Worm (Caenorhabditis elegans) whole organism, L3 larva: ENCODE data around the gene osm-3.

Experiments
- R02D3.7 ChIP-seq: fragments of 150-350 bp; optimal IDR thresholded peaks from 2 replicates; lab custom pipeline; 2014; ENCODE audit warnings: missing biosample characterization, missing genetic modification characterization
- aly-2 ChIP-seq: fragments of 150-350 bp; optimal IDR thresholded peaks from 2 replicates; lab custom pipeline; 2014; ENCODE audit warnings: missing biosample characterization, missing genetic modification characterization
- ceh-16 ChIP-seq: sonication (generic microtip); optimal IDR thresholded peaks from 2 replicates; lab custom pipeline; 2017; ENCODE audit warnings: missing biosample characterization, missing genetic modification characterization
- ceh-28 ChIP-seq: fragments of 150-350 bp; optimal IDR thresholded peaks from 2 replicates; lab custom pipeline; 2014; ENCODE audit warnings: missing biosample characterization, missing genetic modification reagents, missing genetic modification characterization
- ceh-82 ChIP-seq: fragments of 150-350 bp; optimal IDR thresholded peaks from 2 replicates; lab custom pipeline; 2014; ENCODE audit warnings: missing biosample characterization, missing genetic modification characterization
- ceh-9 ChIP-seq: sonication (generic microtip); optimal IDR thresholded peaks from 2 replicates; lab custom pipeline; 2018; ENCODE audit warnings: missing biosample characterization, missing genetic modification characterization
- egl-27 ChIP-seq: sonication (generic microtip); optimal IDR thresholded peaks from 4 replicates; lab custom pipeline; 2017; ENCODE audit warnings: missing biosample characterization, missing genetic modification reagents, missing genetic modification characterization
- egl-5 ChIP-seq: fragments of 150-350 bp; optimal IDR thresholded peaks from 2 replicates; lab custom pipeline; 2017; ENCODE audit warnings: missing biosample characterization, missing genetic modification reagents, missing genetic modification characterization, inconsistent platforms
- elt-1 ChIP-seq: fragments of 150-350 bp; optimal IDR thresholded peaks from 2 replicates; lab custom pipeline; 2014; ENCODE audit warnings: missing biosample characterization, missing genetic modification characterization
- elt-2 ChIP-seq: sonication (generic microtip); optimal IDR thresholded peaks from 2 replicates; lab custom pipeline; 2016; ENCODE audit warnings: missing genetic modification reagents, mild to moderate bottlenecking, missing genetic modification characterization, missing compliant biosample characterization
- fkh-10 ChIP-seq: sonication (generic microtip); optimal IDR thresholded peaks from 2 replicates; lab custom pipeline; 2017; ENCODE audit warnings: missing biosample characterization, missing genetic modification reagents, missing genetic modification characterization
- fkh-2 ChIP-seq: fragments of 150-350 bp; optimal IDR thresholded peaks from 2 replicates; lab custom pipeline; 2014; ENCODE audit warnings: missing biosample characterization, missing genetic modification reagents, missing genetic modification characterization
- fos-1 ChIP-seq: fragments of 150-350 bp; optimal IDR thresholded peaks from 2 replicates; lab custom pipeline; 2014; ENCODE audit warnings: missing biosample characterization, missing genetic modification characterization
- jun-1 ChIP-seq: fragments of 150-350 bp; optimal IDR thresholded peaks from 2 replicates; lab custom pipeline; 2014; ENCODE audit warnings: missing biosample characterization, missing genetic modification reagents, missing genetic modification characterization
- lin-15B ChIP-seq: fragments of 150-350 bp; optimal IDR thresholded peaks from 2 replicates; lab custom pipeline; 2014; ENCODE audit warnings: missing biosample characterization, missing genetic modification characterization
- lin-39 ChIP-seq: fragments of 150-350 bp; optimal IDR thresholded peaks from 2 replicates; lab custom pipeline; 2018; ENCODE audit warnings: missing biosample characterization, missing genetic modification reagents, missing genetic modification characterization
- lsy-12 ChIP-seq: sonication (generic microtip); optimal IDR thresholded peaks from 2 replicates; lab custom pipeline; 2016; ENCODE audit warnings: mild to moderate bottlenecking, missing genetic modification characterization, missing compliant biosample characterization
- mml-1 ChIP-seq: fragments of 150-350 bp; sonication (generic microtip); optimal IDR thresholded peaks from 3 replicates; lab custom pipeline; 2014; ENCODE audit warnings: missing biosample characterization, missing genetic modification characterization
- nfya-1 ChIP-seq: sonication (generic microtip); optimal IDR thresholded peaks from 2 replicates; lab custom pipeline; 2017; ENCODE audit warnings: missing genetic modification characterization, mild to moderate bottlenecking, missing compliant biosample characterization, antibody characterized with exemption, moderate library complexity; ENCODE audit not compliant: insufficient read depth
- nhr-11 ChIP-seq: fragments of 150-350 bp; optimal IDR thresholded peaks from 2 replicates; lab custom pipeline; 2014; ENCODE audit warnings: missing biosample characterization, missing genetic modification characterization
- nhr-12 ChIP-seq: fragments of 150-350 bp; optimal IDR thresholded peaks from 2 replicates; lab custom pipeline; 2014; ENCODE audit warnings: missing biosample characterization, missing genetic modification characterization
- nhr-23 ChIP-seq: fragments of 150-350 bp; optimal IDR thresholded peaks from 2 replicates; lab custom pipeline; 2014; ENCODE audit warnings: missing biosample characterization, missing genetic modification reagents, missing genetic modification characterization
- nhr-237 ChIP-seq: fragments of 150-350 bp; optimal IDR thresholded peaks from 2 replicates; lab custom pipeline; 2014; ENCODE audit warnings: missing biosample characterization, missing genetic modification characterization
- nhr-28 ChIP-seq: fragments of 150-350 bp; optimal IDR thresholded peaks from 2 replicates; lab custom pipeline; 2014; ENCODE audit warnings: missing biosample characterization, missing genetic modification characterization
- nhr-43 ChIP-seq: sonication (generic microtip); optimal IDR thresholded peaks from 2 replicates; lab custom pipeline; 2016; ENCODE audit warnings: mild to moderate bottlenecking, missing genetic modification characterization, missing compliant biosample characterization; ENCODE audit not compliant: poor library complexity, severe bottlenecking
- nhr-67 ChIP-seq: fragments of 150-350 bp; optimal IDR thresholded peaks from 2 replicates; lab custom pipeline; 2014; ENCODE audit warnings: missing biosample characterization, missing genetic modification characterization
- nhr-76 ChIP-seq: fragments of 150-350 bp; sonication (generic microtip); optimal IDR thresholded peaks from 5 replicates; lab custom pipeline; 2014; ENCODE audit warnings: missing biosample characterization, missing genetic modification characterization
- nhr-77 ChIP-seq: fragments of 150-350 bp; optimal IDR thresholded peaks from 2 replicates; lab custom pipeline; 2014; ENCODE audit warnings: missing biosample characterization, missing genetic modification characterization
- pha-4 ChIP-seq: fragments of 150-350 bp; optimal IDR thresholded peaks from 2 replicates; lab custom pipeline; 2014; ENCODE audit warnings: missing biosample characterization, missing genetic modification reagents, missing genetic modification characterization
- sea-2 ChIP-seq: fragments of 150-350 bp; sonication (generic microtip); optimal IDR thresholded peaks from 4 replicates; lab custom pipeline; 2014; ENCODE audit warnings: missing biosample characterization, missing genetic modification reagents, missing genetic modification characterization
- skn-1 ChIP-seq: fragments of 150-350 bp; optimal IDR thresholded peaks from 2 replicates; lab custom pipeline; 2014; ENCODE audit warnings: missing biosample characterization, missing genetic modification characterization
- snpc-4 ChIP-seq: fragments of 150-350 bp; optimal IDR thresholded peaks from 2 replicates; lab custom pipeline; 2014; ENCODE audit warnings: missing biosample characterization, missing genetic modification characterization
- unc-62 ChIP-seq: fragments of 150-350 bp; sonication (generic microtip); optimal IDR thresholded peaks from 4 replicates; lab custom pipeline; 2014; ENCODE audit warnings: missing biosample characterization, missing genetic modification reagents, missing genetic modification characterization
- zag-1 ChIP-seq: fragments of 150-350 bp; optimal IDR thresholded peaks from 2 replicates; lab custom pipeline; 2014; ENCODE audit warnings: missing biosample characterization, missing genetic modification characterization
- ztf-11 ChIP-seq: fragments of 150-350 bp; optimal IDR thresholded peaks from 2 replicates; lab custom pipeline; 2014; ENCODE audit warnings: missing biosample characterization, missing genetic modification characterization

osm-3 gene

DNA sequence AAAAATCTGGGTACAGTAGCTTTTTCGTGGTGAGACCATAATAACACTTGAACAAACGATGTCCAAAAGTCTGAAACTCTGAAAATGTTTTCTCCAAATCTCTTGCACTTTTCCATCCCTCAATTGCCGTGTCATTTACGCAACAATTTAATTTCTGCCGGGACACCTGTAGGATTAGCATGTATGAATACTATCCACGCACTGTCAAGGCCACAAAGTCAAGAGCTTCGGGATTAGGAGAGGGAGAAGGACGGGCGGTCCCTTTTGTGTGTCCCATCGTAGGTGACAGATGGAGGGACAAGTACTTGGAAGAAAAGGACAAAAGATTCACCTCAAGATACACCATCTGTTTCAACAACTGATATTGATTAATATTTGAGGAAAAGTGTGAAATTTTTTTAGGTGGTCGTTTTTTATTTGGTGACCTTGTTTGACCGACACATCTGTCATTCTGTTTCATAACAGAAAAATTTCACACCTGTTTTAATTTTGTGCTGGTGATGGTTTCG lies 42.2 kb upstream of the osm-3 start:
- TF ChIP-seq ceh-82 (tag; lab: Kevin White, UChicago), result no peak
- TF ChIP-seq egl-27, result no peak
- no peak for TF ChIP-seq zag-1
- TF ChIP-seq lin-15B (tag; lab: Kevin White, UChicago), result no peak
- no peak for TF ChIP-seq sea-2
- TF ChIP-seq nfya-1, result no peak
- TF ChIP-seq elt-1, result no peak
- no peak for TF ChIP-seq fkh-10 (GFP tag; lab: Kevin White, UChicago)
- TF ChIP-seq nhr-67 (tag; lab: Kevin White, UChicago), result no peak
- TF ChIP-seq nhr-237 (tag; lab: Kevin White, UChicago), result no peak
- TF ChIP-seq ceh-28 (tag; lab: Kevin White, UChicago), result no peak
- no peak for TF ChIP-seq mml-1 (tag; lab: Kevin White, UChicago)
- no peak for TF ChIP-seq ztf-11 (tag; lab: Kevin White, UChicago)
- no peak for TF ChIP-seq lsy-12 (tag; lab: Kevin White, UChicago)
- TF ChIP-seq fos-1 (tag; lab: Kevin White, UChicago), result no peak

DNA sequence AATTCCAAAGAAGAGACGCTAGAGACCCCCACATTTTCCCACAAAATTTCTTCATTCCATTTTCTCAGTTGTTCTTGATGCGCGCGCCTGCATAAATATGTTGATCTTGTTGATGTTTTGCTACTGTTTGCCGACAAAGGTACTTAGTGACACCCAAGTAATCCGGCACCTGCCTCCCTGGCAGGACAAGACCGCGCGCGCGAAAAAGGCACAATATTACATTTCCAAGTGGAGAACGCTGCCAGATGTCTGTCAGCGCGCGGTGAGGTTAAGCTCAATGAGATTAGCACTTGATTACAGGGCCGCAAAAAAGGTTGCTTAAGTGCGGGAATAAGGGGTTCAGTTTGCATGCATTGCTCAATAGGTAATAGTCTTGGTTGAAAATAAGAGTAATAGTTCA lies 40.8 kb upstream of the osm-3 start:
- no peak for TF ChIP-seq nhr-237 (tag; lab: Kevin White, UChicago)
- no peak for TF ChIP-seq nhr-23 (tag; lab: Kevin White, UChicago)
- no peak for TF ChIP-seq nhr-11 (tag; lab: Kevin White, UChicago)
- TF ChIP-seq elt-2 (tag; lab: Kevin White, UChicago), result no peak
- TF ChIP-seq lin-15B (tag; lab: Kevin White, UChicago), result no peak
- TF ChIP-seq snpc-4 (tag; lab: Kevin White, UChicago), result no peak
- TF ChIP-seq lsy-12 (tag; lab: Kevin White, UChicago), result no peak
- no peak for TF ChIP-seq ceh-82 (tag; lab: Kevin White, UChicago)
- no peak for TF ChIP-seq skn-1
- no peak for TF ChIP-seq nhr-67 (tag; lab: Kevin White, UChicago)

ce11 chrIV:3840480-3840879 lies 39.6 kb upstream of the osm-3 start:
- no peak for TF ChIP-seq fos-1 (tag; lab: Kevin White, UChicago)
- TF ChIP-seq R02D3.7 (tag; lab: Kevin White, UChicago), result no peak
- TF ChIP-seq jun-1 (tag; lab: Kevin White, UChicago), result no peak
- TF ChIP-seq nhr-11 (tag; lab: Kevin White, UChicago), result no peak
- no peak for TF ChIP-seq zag-1
- no peak for TF ChIP-seq sea-2
- TF ChIP-seq fkh-10 (GFP tag; lab: Kevin White, UChicago), result no peak
- TF ChIP-seq nhr-28 (tag; lab: Kevin White, UChicago), result no peak
- TF ChIP-seq egl-5, result no peak
- no peak for TF ChIP-seq ceh-28 (tag; lab: Kevin White, UChicago)
- TF ChIP-seq ceh-9 (tag; lab: Kevin White, UChicago), result no peak
- no peak for TF ChIP-seq nhr-77 (tag; lab: Kevin White, UChicago)
- no peak for TF ChIP-seq pha-4 (tag; lab: Kevin White, UChicago)

DNA sequence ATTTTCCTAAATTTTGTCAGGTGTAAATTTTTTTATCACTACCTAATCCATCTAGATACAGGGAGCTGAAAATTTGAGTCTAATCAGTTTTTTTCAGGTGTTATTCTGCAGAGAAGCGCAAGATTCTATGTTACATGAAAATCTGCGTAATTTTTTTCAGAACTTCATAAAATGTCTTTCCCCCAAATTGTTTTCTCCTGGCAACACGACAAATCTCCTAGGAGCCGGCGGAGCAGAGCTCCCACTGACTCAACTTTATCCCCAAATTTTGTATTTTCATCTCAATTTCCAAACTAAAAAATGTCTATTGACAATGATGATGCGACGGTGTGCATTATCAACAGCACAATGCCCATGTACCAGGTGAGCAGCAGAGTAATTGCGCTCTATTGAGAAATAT lies 38.6 kb upstream of the osm-3 start, which contains the start of gene F28F9.2:
F28F9.2 (plus strand) TSS at position 301 of the 400 bp plus-strand sequence.
- no peak for TF ChIP-seq skn-1
- TF ChIP-seq pha-4 (tag; lab: Kevin White, UChicago), result no peak
- no peak for TF ChIP-seq aly-2 (tag; lab: Kevin White, UChicago)
- TF ChIP-seq nhr-28 (tag; lab: Kevin White, UChicago), result no peak
- no peak for TF ChIP-seq nhr-67 (tag; lab: Kevin White, UChicago)
- TF ChIP-seq nhr-76 (tag; lab: Kevin White, UChicago), result no peak
- no peak for TF ChIP-seq nhr-43 (tag; lab: Kevin White, UChicago)
- no peak for TF ChIP-seq nhr-12 (tag; lab: Kevin White, UChicago)
- TF ChIP-seq fkh-10 (GFP tag; lab: Kevin White, UChicago), result no peak
- no peak for TF ChIP-seq fkh-2 (tag; lab: Kevin White, UChicago)
- TF ChIP-seq nfya-1, result no peak
- TF ChIP-seq unc-62 (GFP tag; lab: Kevin White, UChicago), result no peak
- no peak for TF ChIP-seq nhr-237 (tag; lab: Kevin White, UChicago)
- no peak for TF ChIP-seq snpc-4 (tag; lab: Kevin White, UChicago)
- no peak for TF ChIP-seq ceh-16 (tag; lab: Kevin White, UChicago)
- TF ChIP-seq sea-2, result no peak
- TF ChIP-seq lin-39, result no peak
